Fruit fly (Drosophila melanogaster): Measurements from ENCODE around the gene CG3349.

- TF ChIP-seq CG7045 (GFP tag; optimal IDR thresholded peaks at IDR 0.05), result no peak
- TF ChIP-seq bab1 (GFP tag; optimal IDR thresholded peaks at IDR 0.05), result no peak
- no peak for TF ChIP-seq CG11617 (GFP tag; optimal IDR thresholded peaks at IDR 0.05)
- no peak for TF ChIP-seq Hr96 (GFP tag; optimal IDR thresholded peaks at IDR 0.05)
- no peak for TF ChIP-seq cic (GFP tag; optimal IDR thresholded peaks at IDR 0.05)
- no peak for TF ChIP-seq Crg-1 (GFP tag; optimal IDR thresholded peaks at IDR 0.05)
- no peak for TF ChIP-seq kay (GFP tag; ENCODE audit: borderline replicate concordance)
- TF ChIP-seq CG5204 (GFP tag; optimal IDR thresholded peaks at IDR 0.05), result no peak
- no peak for TF ChIP-seq pad (GFP tag; optimal IDR thresholded peaks at IDR 0.05)
- TF ChIP-seq Mnt (GFP tag; optimal IDR thresholded peaks at IDR 0.05), result no peak
These were observed 925 bp upstream of the CG3349 start for dm6 chr3L:14978496-14978894.

Data from whole organism, adult.